Worm (Caenorhabditis elegans): Measurements from ENCODE around the gene H04D03.6.

Gene H04D03.6

DNA sequence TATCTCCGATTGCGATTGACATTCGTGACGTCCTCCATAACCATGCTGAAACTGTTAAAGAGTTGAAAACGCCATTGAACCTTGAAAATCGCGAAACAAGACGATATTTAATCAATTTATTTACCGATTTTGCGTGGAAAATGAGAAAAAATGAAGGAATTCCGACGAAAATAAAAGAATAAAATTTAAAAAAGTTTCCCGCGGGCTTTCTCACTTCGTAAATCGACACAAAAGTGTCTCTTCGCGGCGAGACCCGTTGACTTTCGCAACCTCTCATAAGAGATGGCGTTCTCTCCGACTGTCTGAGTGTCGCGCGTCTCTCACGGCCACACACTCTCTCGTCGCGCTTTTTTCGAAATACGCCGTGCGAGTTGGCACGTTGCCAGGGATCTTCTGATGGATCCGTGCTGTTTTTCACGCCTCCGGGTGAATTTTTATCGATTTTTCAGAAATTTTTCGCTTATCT is 31.4 kb downstream of the H04D03.6 start, which contains the start of gene hat-1:
hat-1 (minus strand) TSS at position 51 of the 466 bp plus-strand sequence.
- TF ChIP-seq sem-2 (GFP tag; optimal IDR thresholded peaks at IDR 0.05) (no peak), snpc-4 (tag; optimal IDR thresholded peaks at IDR 0.05) (no peak), hlh-1 (tag; optimal IDR thresholded peaks at IDR 0.05) (no peak), tbx-8 (GFP tag; optimal IDR thresholded peaks at IDR 0.05) (peak; percentile 27), mab-5 (tag; optimal IDR thresholded peaks at IDR 0.05) (no peak), ceh-43 (GFP tag; optimal IDR thresholded peaks at IDR 0.05) (no peak), drap-1 (GFP tag; optimal IDR thresholded peaks at IDR 0.05) (no peak), ceh-39 (tag; optimal IDR thresholded peaks at IDR 0.05) (peak; percentile 45), pha-4 (tag; optimal IDR thresholded peaks at IDR 0.05) (peak; percentile 76), ces-1 (GFP tag; optimal IDR thresholded peaks at IDR 0.05) (peak; percentile 68), mls-2 (tag; optimal IDR thresholded peaks at IDR 0.05) (no peak), lin-32 (GFP tag; optimal IDR thresholded peaks at IDR 0.05) (no peak), nhr-2 (tag; optimal IDR thresholded peaks at IDR 0.05) (no peak), M03D4.4 (tag; optimal IDR thresholded peaks at IDR 0.05) (no peak), lsy-2 (tag; optimal IDR thresholded peaks at IDR 0.05) (peak; percentile 84), ham-2 (GFP tag; optimal IDR thresholded peaks at IDR 0.05) (peak; percentile 8), ztf-11 (tag; optimal IDR thresholded peaks at IDR 0.05) (peak; percentile 14), ceh-83 (GFP tag; optimal IDR thresholded peaks at IDR 0.05) (no peak), elt-1 (tag; optimal IDR thresholded peaks at IDR 0.05; ENCODE audit: borderline replicate concordance, insufficient read depth) (peak; percentile 13), blmp-1 (tag; optimal IDR thresholded peaks at IDR 0.05) (no peak), lin-13 (tag; optimal IDR thresholded peaks at IDR 0.05) (peak; percentile 84), unc-39 (tag; optimal IDR thresholded peaks at IDR 0.05) (no peak), nhr-237 (tag; optimal IDR thresholded peaks at IDR 0.05) (peak; percentile 85), cnd-1 (tag; optimal IDR thresholded peaks at IDR 0.05) (no peak), nhr-28 (tag; optimal IDR thresholded peaks at IDR 0.05) (no peak), unc-62 (GFP tag; optimal IDR thresholded peaks at IDR 0.05) (no peak), sptf-1 (tag; optimal IDR thresholded peaks at IDR 0.05) (peak; percentile 23), nhr-12 (tag; optimal IDR thresholded peaks at IDR 0.05) (no peak), nhr-76 (tag; optimal IDR thresholded peaks at IDR 0.05) (no peak), unc-120 (tag; optimal IDR thresholded peaks at IDR 0.05; ENCODE audit: poor library complexity, severe bottlenecking) (peak; percentile 7), mep-1 (tag; optimal IDR thresholded peaks at IDR 0.05) (peak; percentile 63), elt-3 (tag; optimal IDR thresholded peaks at IDR 0.05) (no peak), bed-3 (GFP tag; optimal IDR thresholded peaks at IDR 0.05) (no peak), flh-1 (GFP tag; optimal IDR thresholded peaks at IDR 0.05) (no peak), zip-8 (tag; optimal IDR thresholded peaks at IDR 0.05) (peak; percentile 1)

- TF ChIP-seq bed-3 (GFP tag; optimal IDR thresholded peaks at IDR 0.05) (no peak), mep-1 (tag; optimal IDR thresholded peaks at IDR 0.05) (no peak), elt-3 (tag; optimal IDR thresholded peaks at IDR 0.05) (no peak), lsy-2 (tag; optimal IDR thresholded peaks at IDR 0.05) (no peak), ceh-43 (GFP tag; optimal IDR thresholded peaks at IDR 0.05) (no peak), ham-2 (GFP tag; optimal IDR thresholded peaks at IDR 0.05) (no peak), lin-32 (GFP tag; optimal IDR thresholded peaks at IDR 0.05) (no peak)
Observed at ce11 chrIII:10404918-10405317, 33.8 kb downstream of the H04D03.6 start, which contains the start of the genes M03C11.3 and chl-1. M03C11.3 (plus strand) TSS chrIII:10405070. chl-1 (minus strand) TSS chrIII:10405240.

ce11 chrIII:10398919-10399318 is 39.8 kb downstream of the H04D03.6 start:
- TF ChIP-seq snpc-4 (tag; optimal IDR thresholded peaks at IDR 0.05) (no peak), sem-2 (GFP tag; optimal IDR thresholded peaks at IDR 0.05) (no peak), ceh-83 (GFP tag; optimal IDR thresholded peaks at IDR 0.05) (no peak), ces-1 (GFP tag; optimal IDR thresholded peaks at IDR 0.05) (peak; percentile 90)

DNA sequence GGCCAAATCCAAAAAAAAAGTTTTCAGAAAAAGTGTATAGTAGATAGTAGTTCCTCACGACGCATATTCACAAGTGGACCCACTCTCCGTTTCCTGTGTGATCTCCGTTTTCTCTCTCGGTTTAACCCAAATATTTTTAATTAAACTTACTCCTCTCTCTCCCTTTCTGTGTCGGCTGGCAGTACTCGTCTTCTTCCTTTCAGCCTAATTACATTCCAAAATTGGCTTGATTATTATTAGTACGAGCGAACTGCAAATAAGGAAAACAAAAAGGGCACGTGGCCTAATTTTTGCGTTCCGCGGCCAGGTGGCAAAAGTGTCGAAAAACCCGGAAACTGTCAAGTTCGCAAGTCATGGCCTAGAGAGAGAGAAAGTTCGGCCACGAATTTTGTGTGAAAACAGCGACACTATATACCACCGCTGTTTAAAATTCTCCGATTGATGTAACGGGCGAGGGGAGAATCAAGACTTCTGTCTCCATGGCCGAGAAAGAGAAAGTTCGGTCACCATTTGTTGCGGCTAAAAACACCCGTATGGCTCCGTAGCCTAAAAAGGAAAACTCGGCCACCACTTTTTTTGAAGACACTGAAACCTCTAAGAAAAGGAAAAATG is 41.7 kb downstream of the H04D03.6 start:
- TF ChIP-seq nhr-12 (tag; optimal IDR thresholded peaks at IDR 0.05) (no peak), nhr-237 (tag; optimal IDR thresholded peaks at IDR 0.05) (no peak), ztf-11 (tag; optimal IDR thresholded peaks at IDR 0.05) (no peak), pha-4 (tag; optimal IDR thresholded peaks at IDR 0.05) (no peak), unc-62 (GFP tag; optimal IDR thresholded peaks at IDR 0.05) (no peak), ces-1 (GFP tag; optimal IDR thresholded peaks at IDR 0.05) (peak; percentile 63), nhr-2 (tag; optimal IDR thresholded peaks at IDR 0.05) (no peak)
